Fruit fly (Drosophila melanogaster) whole organism, embryonic: ENCODE data around the gene CG32095.

Experiments used
- Aef1 ChIP-seq: fragments of 200-800 bp; sonication (Bioruptor generic); IDR thresholded peaks from 3 replicates; pipeline ENCODE4 v1.3.6; 2022; ENCODE audit warnings: missing biosample characterization, missing genetic modification characterization
- Atf3 ChIP-seq: fragments of 200-800 bp; sonication (Bioruptor generic); optimal IDR thresholded peaks from 3 replicates; lab custom pipeline; 2016; ENCODE audit warnings: missing biosample characterization, missing genetic modification characterization
- Atf6 ChIP-seq: fragments of 200-800 bp; sonication (Bioruptor generic); IDR thresholded peaks from 2 replicates; pipeline ENCODE4 v1.3.6; 2022; ENCODE audit warnings: missing biosample characterization, missing genetic modification characterization
- CG10462 ChIP-seq: fragments of 200-800 bp; sonication (Bioruptor generic); optimal IDR thresholded peaks from 2 replicates; lab custom pipeline; 2016; ENCODE audit warnings: missing biosample characterization, missing genetic modification characterization
- CG12659 ChIP-seq: fragments of 200-800 bp; sonication (Bioruptor generic); optimal IDR thresholded peaks from 3 replicates; lab custom pipeline; 2017; ENCODE audit warnings: mild to moderate bottlenecking, missing biosample characterization, missing genetic modification reagents, missing genetic modification characterization
- CG13123 ChIP-seq: fragments of 200-800 bp; sonication (Bioruptor generic); optimal IDR thresholded peaks from 2 replicates; lab custom pipeline; 2016; ENCODE audit warnings: missing biosample characterization, missing genetic modification characterization
- CG13424 ChIP-seq: fragments of 200-800 bp; sonication (Bioruptor generic); optimal IDR thresholded peaks from 2 replicates; lab custom pipeline; 2019; ENCODE audit warnings: missing biosample characterization, mild to moderate bottlenecking, missing genetic modification characterization, moderate library complexity
- CG14667 ChIP-seq: fragments of 200-800 bp; sonication (Bioruptor generic); IDR thresholded peaks from 2 replicates; pipeline ENCODE4 v1.3.6; 2022; ENCODE audit warnings: missing biosample characterization, missing genetic modification characterization
- CG15514 ChIP-seq: fragments of 200-800 bp; sonication (Bioruptor generic); optimal IDR thresholded peaks from 3 replicates; lab custom pipeline; 2017; ENCODE audit warnings: missing biosample characterization, missing genetic modification characterization, mild to moderate bottlenecking, moderate library complexity, missing genetic modification reagents
- CG1792 ChIP-seq: fragments of 200-800 bp; sonication (Bioruptor generic); optimal IDR thresholded peaks from 2 replicates; lab custom pipeline; 2016; ENCODE audit warnings: missing biosample characterization, missing genetic modification characterization
- CG31224 ChIP-seq: fragments of 200-800 bp; sonication (Bioruptor generic); IDR thresholded peaks from 2 replicates; pipeline ENCODE4 v1.3.6; 2022; ENCODE audit warnings: missing biosample characterization, missing genetic modification characterization
- CG34376 ChIP-seq: fragments of 200-800 bp; sonication (Bioruptor generic); optimal IDR thresholded peaks from 2 replicates; lab custom pipeline; 2018; ENCODE audit warnings: missing biosample characterization, mild to moderate bottlenecking, missing genetic modification characterization
- CG4360 ChIP-seq: fragments of 200-800 bp; sonication (Bioruptor generic); IDR thresholded peaks from 2 replicates; pipeline ENCODE4 v1.3.6; 2022; ENCODE audit warnings: missing biosample characterization, missing genetic modification characterization
- CG43689 ChIP-seq: fragments of 200-800 bp; sonication (Bioruptor generic); IDR thresholded peaks from 2 replicates; pipeline ENCODE4 v1.3.6; 2022; ENCODE audit warnings: missing biosample characterization, missing genetic modification characterization
- CG4404 ChIP-seq: fragments of 200-800 bp; sonication (Bioruptor generic); IDR thresholded peaks from 2 replicates; pipeline ENCODE4 v1.3.6; 2022; ENCODE audit warnings: missing biosample characterization, missing genetic modification characterization
- CG4820 ChIP-seq: fragments of 200-800 bp; sonication (Bioruptor generic); optimal IDR thresholded peaks from 3 replicates; lab custom pipeline; 2016; ENCODE audit warnings: missing biosample characterization, missing genetic modification characterization
- CG6272 ChIP-seq: fragments of 200-800 bp; sonication (Bioruptor generic); IDR thresholded peaks from 2 replicates; pipeline ENCODE4 v1.3.6; 2022; ENCODE audit warnings: missing biosample characterization, missing genetic modification characterization
- CG7928 ChIP-seq: fragments of 200-800 bp; sonication (Bioruptor generic); optimal IDR thresholded peaks from 2 replicates; lab custom pipeline; 2017; ENCODE audit warnings: missing biosample characterization, mild to moderate bottlenecking, missing genetic modification characterization
- CG8089 ChIP-seq: fragments of 200-800 bp; sonication (Bioruptor generic); optimal IDR thresholded peaks from 3 replicates; lab custom pipeline; 2016; ENCODE audit warnings: missing biosample characterization, missing genetic modification characterization
- CG8388 ChIP-seq: fragments of 200-800 bp; sonication (Bioruptor generic); optimal IDR thresholded peaks from 2 replicates; lab custom pipeline; 2019; ENCODE audit warnings: missing biosample characterization, mild to moderate bottlenecking, missing genetic modification characterization, moderate library complexity
- CG9215 ChIP-seq: fragments of 200-800 bp; sonication (Bioruptor generic); IDR thresholded peaks from 2 replicates; pipeline ENCODE4 v1.3.6; 2022; ENCODE audit warnings: missing biosample characterization, missing genetic modification characterization
- CHES-1-like ChIP-seq: fragments of 200-800 bp; sonication (Bioruptor generic); optimal IDR thresholded peaks from 2 replicates; lab custom pipeline; 2016; ENCODE audit warnings: missing biosample characterization, missing genetic modification characterization
- CTCF ChIP-seq: fragments of 200-800 bp; sonication (Bioruptor generic); optimal IDR thresholded peaks from 2 replicates; lab custom pipeline; 2017; ENCODE audit warnings: missing biosample characterization, mild to moderate bottlenecking, missing genetic modification characterization, moderate library complexity
- Dad ChIP-seq: fragments of 200-800 bp; sonication (Bioruptor generic); optimal IDR thresholded peaks from 3 replicates; lab custom pipeline; 2016; ENCODE audit warnings: missing biosample characterization, missing genetic modification characterization
- Dip2 ChIP-seq: fragments of 200-800 bp; sonication (Bioruptor generic); IDR thresholded peaks from 2 replicates; pipeline ENCODE4 v1.3.6; 2022; ENCODE audit warnings: missing biosample characterization, missing genetic modification characterization
- Dip3 ChIP-seq: fragments of 200-800 bp; sonication (Bioruptor generic); optimal IDR thresholded peaks from 3 replicates; lab custom pipeline; 2016; ENCODE audit warnings: missing biosample characterization, missing genetic modification characterization
- Dref ChIP-seq: fragments of 200-800 bp; sonication (Bioruptor generic); IDR thresholded peaks from 2 replicates; pipeline ENCODE4 v1.3.6; 2022; ENCODE audit warnings: missing biosample characterization, missing genetic modification characterization
- HLHmδ ChIP-seq: fragments of 200-800 bp; sonication (Bioruptor generic); optimal IDR thresholded peaks from 2 replicates; lab custom pipeline; 2018; ENCODE audit warnings: missing biosample characterization, mild to moderate bottlenecking, missing genetic modification characterization, moderate library complexity
- Hr39 ChIP-seq: fragments of >200 bp; optimal IDR thresholded peaks from 2 replicates; lab custom pipeline; 2017
- Kr ChIP-seq: fragments of 200-800 bp; sonication (Bioruptor generic); optimal IDR thresholded peaks from 2 replicates; lab custom pipeline; 2017; ENCODE audit warnings: missing biosample characterization, mild to moderate bottlenecking, missing genetic modification characterization
- PHDP ChIP-seq: fragments of 200-800 bp; sonication (Bioruptor generic); optimal IDR thresholded peaks from 3 replicates; lab custom pipeline; 2018; ENCODE audit warnings: missing biosample characterization, mild to moderate bottlenecking, missing genetic modification characterization, moderate library complexity
- Pdp1 ChIP-seq, 2 experiments: fragments of 200-800 bp; sonication (Bioruptor generic); optimal IDR thresholded peaks; 3 replicates each; lab custom pipeline; 2016; ENCODE audit warnings: missing biosample characterization in 2 of 2, missing genetic modification characterization in 2 of 2, mild to moderate bottlenecking in 1 of 2, moderate library complexity in 1 of 2
- Ptx1 ChIP-seq: fragments of 200-800 bp; sonication (Bioruptor generic); IDR thresholded peaks from 2 replicates; pipeline ENCODE4 v1.3.6; 2022; ENCODE audit warnings: missing biosample characterization, missing genetic modification characterization
- caup ChIP-seq: fragments of 200-800 bp; sonication (Bioruptor generic); optimal IDR thresholded peaks from 3 replicates; lab custom pipeline; 2017; ENCODE audit warnings: missing biosample characterization, mild to moderate bottlenecking, missing genetic modification characterization, moderate library complexity; ENCODE audit not compliant: severe bottlenecking
- cwo ChIP-seq: fragments of 200-800 bp; sonication (Bioruptor generic); optimal IDR thresholded peaks from 3 replicates; lab custom pipeline; 2017; ENCODE audit warnings: missing biosample characterization, missing genetic modification characterization, mild to moderate bottlenecking, moderate library complexity, missing genetic modification reagents
- dati ChIP-seq: fragments of 200-800 bp; sonication (Bioruptor generic); IDR thresholded peaks from 2 replicates; pipeline ENCODE4 v1.3.6; 2022; ENCODE audit warnings: missing biosample characterization, missing genetic modification characterization
- dmrt99B ChIP-seq: fragments of 200-800 bp; sonication (Bioruptor generic); optimal IDR thresholded peaks from 2 replicates; lab custom pipeline; 2018; ENCODE audit warnings: missing biosample characterization, mild to moderate bottlenecking, missing genetic modification characterization, moderate library complexity
- fru ChIP-seq: fragments of >200 bp; optimal IDR thresholded peaks from 2 replicates; lab custom pipeline; 2017
- gcm ChIP-seq: fragments of 200-800 bp; sonication (Bioruptor generic); optimal IDR thresholded peaks from 2 replicates; lab custom pipeline; 2019; ENCODE audit warnings: missing biosample characterization, mild to moderate bottlenecking, missing genetic modification characterization, moderate library complexity
- gfzf ChIP-seq: fragments of 200-800 bp; sonication (Bioruptor generic); optimal IDR thresholded peaks from 2 replicates; lab custom pipeline; 2016; ENCODE audit warnings: missing biosample characterization, mild to moderate bottlenecking, missing genetic modification characterization, moderate library complexity
- her ChIP-seq: fragments of 200-800 bp; sonication (Bioruptor generic); optimal IDR thresholded peaks from 2 replicates; lab custom pipeline; 2016; ENCODE audit warnings: missing biosample characterization, missing genetic modification characterization
- hth ChIP-seq: fragments of >200 bp; optimal IDR thresholded peaks from 2 replicates; lab custom pipeline; 2017; ENCODE audit warnings: inconsistent platforms
- inv ChIP-seq: fragments of 200-800 bp; sonication (Bioruptor generic); IDR thresholded peaks from 2 replicates; pipeline ENCODE4 v1.3.6; 2022; ENCODE audit warnings: missing biosample characterization, missing genetic modification characterization; ENCODE audit not compliant: partially characterized antibody
- kay ChIP-seq: fragments of 200-800 bp; sonication (Bioruptor generic); optimal IDR thresholded peaks from 2 replicates; lab custom pipeline; 2016; ENCODE audit warnings: missing biosample characterization, missing genetic modification characterization
- kni ChIP-seq: fragments of 200-800 bp; sonication (Bioruptor generic); optimal IDR thresholded peaks from 3 replicates; lab custom pipeline; 2017; ENCODE audit warnings: mild to moderate bottlenecking, missing biosample characterization, missing genetic modification reagents, missing genetic modification characterization
- lilli ChIP-seq: fragments of 200-800 bp; sonication (Bioruptor generic); optimal IDR thresholded peaks from 3 replicates; lab custom pipeline; 2016; ENCODE audit warnings: missing biosample characterization, missing genetic modification characterization
- luna ChIP-seq: fragments of 200-800 bp; sonication (Bioruptor generic); optimal IDR thresholded peaks from 2 replicates; lab custom pipeline; 2016; ENCODE audit warnings: missing biosample characterization, missing genetic modification characterization
- ro ChIP-seq: fragments of 200-800 bp; sonication (Bioruptor generic); IDR thresholded peaks from 2 replicates; pipeline ENCODE4 v1.3.6; 2022; ENCODE audit warnings: missing biosample characterization, missing genetic modification characterization
- schlank ChIP-seq: fragments of 200-800 bp; sonication (Bioruptor generic); optimal IDR thresholded peaks from 2 replicates; lab custom pipeline; 2018; ENCODE audit warnings: missing biosample characterization, mild to moderate bottlenecking, missing genetic modification characterization
- sim ChIP-seq: fragments of 200-800 bp; sonication (Bioruptor generic); IDR thresholded peaks from 2 replicates; pipeline ENCODE4 v1.3.6; 2022; ENCODE audit warnings: missing biosample characterization, missing genetic modification characterization
- sima ChIP-seq: fragments of 200-800 bp; sonication (Bioruptor generic); optimal IDR thresholded peaks from 2 replicates; lab custom pipeline; 2016; ENCODE audit warnings: missing biosample characterization, missing genetic modification characterization
- sna ChIP-seq: fragments of 200-800 bp; sonication (Bioruptor generic); IDR thresholded peaks from 2 replicates; pipeline ENCODE4 v1.3.6; 2022; ENCODE audit warnings: missing biosample characterization, missing genetic modification characterization; ENCODE audit not compliant: partially characterized antibody
- yki ChIP-seq: fragments of >200 bp; optimal IDR thresholded peaks from 3 replicates; lab custom pipeline; 2018
- zf30C ChIP-seq: fragments of 200-800 bp; sonication (Bioruptor generic); optimal IDR thresholded peaks from 3 replicates; lab custom pipeline; 2018; ENCODE audit warnings: missing biosample characterization, mild to moderate bottlenecking, missing genetic modification characterization

Gene CG32095

DNA sequence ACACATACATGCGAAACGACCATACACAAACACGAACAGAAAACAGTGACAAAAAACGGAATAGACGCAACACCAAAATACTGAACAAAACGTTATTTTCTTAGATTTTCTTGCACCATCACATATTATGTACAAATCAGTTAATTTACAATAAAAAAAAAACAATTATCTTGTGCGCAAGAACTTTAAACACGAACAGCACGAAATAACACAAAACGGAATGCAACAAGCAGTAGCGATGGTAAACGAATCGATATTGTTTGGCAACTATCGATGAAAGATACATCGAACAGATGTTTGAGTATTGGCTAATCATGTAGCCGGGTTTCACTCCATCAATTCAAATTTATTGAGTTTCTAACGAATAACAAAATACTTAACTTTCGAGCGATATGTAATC is 35.8 kb downstream of the CG32095 start, which contains the start of gene Pi3K68D (continued):
- TF ChIP-seq caup (GFP tag; lab: Kevin White, UChicago) = no peak
- TF ChIP-seq cwo = no peak
- no peak for TF ChIP-seq Atf6
- no peak for TF ChIP-seq CG9215 (GFP tag; lab: Robert Waterston, UW)
- TF ChIP-seq luna = no peak
- no peak for TF ChIP-seq Dip3 (GFP tag; lab: Kevin White, UChicago)
- TF ChIP-seq CG13424 (tag; lab: Kevin White, UChicago) = no peak
- TF ChIP-seq hth = no peak
- TF ChIP-seq Ptx1 = no peak
- TF ChIP-seq CG14667 (GFP tag; lab: Robert Waterston, UW) = no peak
- no peak for TF ChIP-seq CG4820 (GFP tag; lab: Kevin White, UChicago)
- peak; percentile 92 for TF ChIP-seq inv
- no peak for TF ChIP-seq HLHmδ (GFP tag; lab: Kevin White, UChicago)
- no peak for TF ChIP-seq CG13123
- TF ChIP-seq zf30C (GFP tag; lab: Kevin White, UChicago) = no peak
- TF ChIP-seq CG6272 (GFP tag; lab: Robert Waterston, UW) = no peak
- TF ChIP-seq gcm (GFP tag; lab: Kevin White, UChicago) = no peak
- no peak for TF ChIP-seq CG4360 (GFP tag; lab: Robert Waterston, UW)
- peak; percentile 67 for TF ChIP-seq gfzf
- peak; percentile 94 for TF ChIP-seq Dref
- peak; percentile 7 for TF ChIP-seq CG8388 (GFP tag; lab: Kevin White, UChicago)
- TF ChIP-seq CHES-1-like = peak; percentile 43
- TF ChIP-seq Hr39 (lab: Kevin White, UChicago) = no peak
- TF ChIP-seq kni (GFP tag; lab: Kevin White, UChicago) = no peak
- TF ChIP-seq ro = no peak
- no peak for TF ChIP-seq Dip2 (GFP tag; lab: Robert Waterston, UW)
- TF ChIP-seq Dad = no peak
- TF ChIP-seq CG34376 (GFP tag; lab: Kevin White, UChicago) = no peak
- peak; percentile 36 for TF ChIP-seq lilli (GFP tag; lab: Kevin White, UChicago)
- no peak for TF ChIP-seq dati (GFP tag; lab: Robert Waterston, UW)
- TF ChIP-seq dmrt99B (tag; lab: Kevin White, UChicago) = no peak
- TF ChIP-seq CG43689 (GFP tag; lab: Robert Waterston, UW) = no peak
- no peak for TF ChIP-seq fru (lab: Kevin White, UChicago)
- TF ChIP-seq schlank (tag; lab: Kevin White, UChicago) = no peak
- peak; percentile 8 for TF ChIP-seq CG1792
- peak; percentile 70 for TF ChIP-seq CTCF (GFP tag; lab: Kevin White, UChicago)
- TF ChIP-seq Pdp1 (GFP tag; optimal IDR thresholded peaks at IDR 0.05; lab: Kevin White, UChicago) = no peak
- no peak for TF ChIP-seq Aef1 (GFP tag; lab: Robert Waterston, UW)
- peak; percentile 86 for TF ChIP-seq sna (GFP tag; lab: Robert Waterston, UW)
- TF ChIP-seq sim (GFP tag; lab: Robert Waterston, UW) = no peak
- TF ChIP-seq CG31224 = no peak
- no peak for TF ChIP-seq Kr
- no peak for TF ChIP-seq CG4404 (GFP tag; lab: Robert Waterston, UW)
- TF ChIP-seq Atf3 (GFP tag; lab: Kevin White, UChicago) = no peak
- TF ChIP-seq kay (GFP tag; lab: Kevin White, UChicago) = no peak
- TF ChIP-seq sima (GFP tag; lab: Kevin White, UChicago) = no peak
- no peak for TF ChIP-seq CG8089 (GFP tag; lab: Kevin White, UChicago)
- peak; percentile 6 for TF ChIP-seq CG7928
- peak; percentile 76 for TF ChIP-seq CG12659 (GFP tag; lab: Kevin White, UChicago)
- TF ChIP-seq PHDP (tag; lab: Kevin White, UChicago) = no peak
- no peak for TF ChIP-seq yki (lab: Kevin White, UChicago)
- peak; percentile 84 for TF ChIP-seq CG15514
- TF ChIP-seq her (GFP tag; lab: Kevin White, UChicago) = peak; percentile 21
- TF ChIP-seq CG10462 = no peak
